Fruit fly (Drosophila melanogaster): ENCODE results near the gene kto.
A peak's percentile ranks its signal among the peaks of the same experiment; 100 is the strongest.

Gene kto

DNA sequence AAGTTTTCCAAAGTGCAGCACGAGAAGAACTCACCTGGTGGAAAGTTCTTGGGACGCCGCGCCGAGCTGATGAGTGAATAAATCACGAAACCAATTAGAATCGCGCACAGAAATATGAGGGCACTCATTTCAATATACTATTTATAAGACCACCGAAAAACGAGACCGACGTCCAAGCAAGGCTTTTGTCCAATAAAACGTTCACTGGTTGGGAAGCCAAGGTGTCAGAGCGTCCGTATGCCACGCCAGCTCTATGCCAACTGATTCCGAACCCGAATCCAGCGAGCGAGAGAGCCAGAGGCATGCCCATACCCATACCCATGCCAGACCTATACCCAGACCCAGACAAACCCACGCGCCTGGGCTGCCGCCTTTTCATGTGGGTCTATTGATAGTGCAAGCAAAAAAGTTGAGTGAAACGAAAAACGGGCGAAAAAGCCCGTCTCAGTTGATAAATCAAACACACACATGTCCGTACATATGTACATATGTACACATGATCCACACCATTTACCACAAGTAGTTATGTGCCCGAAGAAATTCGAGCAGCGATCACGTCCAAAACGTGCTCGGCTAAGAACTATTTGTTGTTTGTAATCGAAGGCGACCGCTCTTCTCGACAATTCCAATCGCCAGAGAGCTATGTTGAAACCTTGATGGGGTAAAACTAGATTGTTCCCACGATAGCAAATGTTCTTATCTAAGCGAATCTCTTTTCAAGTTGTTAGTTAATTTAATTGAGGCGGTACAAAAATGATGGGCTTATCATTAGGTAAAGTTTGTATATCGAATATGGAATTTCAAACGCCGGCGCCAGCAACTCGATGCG is 23.1 kb upstream of the kto start, which contains the start of gene Cyp305a1:
Gene Cyp305a1, minus strand, starts transcription at position 265 of the 829 bp plus-strand sequence.
- no peak for TF ChIP-seq noc (tag; optimal IDR thresholded peaks at IDR 0.05)

DNA sequence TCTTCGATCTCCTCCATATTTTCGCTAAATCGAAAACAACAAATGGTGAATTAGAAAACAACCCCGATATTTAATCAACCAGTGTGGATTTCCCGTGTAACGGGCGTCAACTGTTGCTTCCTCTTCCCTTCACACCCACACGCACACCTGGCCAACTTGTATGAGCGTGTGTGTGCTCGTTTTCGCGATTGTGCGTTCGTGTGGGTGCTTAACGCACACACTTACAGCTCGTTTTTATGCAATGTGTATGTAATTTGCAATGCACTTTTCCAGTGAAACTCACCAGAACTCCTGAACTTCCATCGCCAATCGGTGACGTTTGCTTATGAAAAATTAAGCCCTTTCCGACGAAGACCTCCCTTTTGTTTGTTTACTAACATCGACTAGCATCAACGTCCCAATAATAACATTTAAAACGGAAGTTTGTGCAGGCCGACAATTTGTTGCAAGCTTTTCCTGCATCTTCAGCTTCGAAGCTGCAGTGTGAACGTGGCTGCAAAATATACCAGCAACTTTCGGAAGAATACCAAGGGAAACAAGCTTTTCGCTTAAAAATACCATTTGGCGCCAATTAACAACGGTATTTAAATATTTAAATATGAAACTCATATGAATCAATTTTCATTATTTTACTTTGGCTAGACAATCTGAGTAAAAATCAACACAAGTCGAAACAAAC is 20.8 kb upstream of the kto start, which contains the start of gene cyc:
Gene cyc, minus strand, starts transcription at position 467 of the 679 bp plus-strand sequence.
- TF ChIP-seq noc (tag; optimal IDR thresholded peaks at IDR 0.05) = no peak

DNA sequence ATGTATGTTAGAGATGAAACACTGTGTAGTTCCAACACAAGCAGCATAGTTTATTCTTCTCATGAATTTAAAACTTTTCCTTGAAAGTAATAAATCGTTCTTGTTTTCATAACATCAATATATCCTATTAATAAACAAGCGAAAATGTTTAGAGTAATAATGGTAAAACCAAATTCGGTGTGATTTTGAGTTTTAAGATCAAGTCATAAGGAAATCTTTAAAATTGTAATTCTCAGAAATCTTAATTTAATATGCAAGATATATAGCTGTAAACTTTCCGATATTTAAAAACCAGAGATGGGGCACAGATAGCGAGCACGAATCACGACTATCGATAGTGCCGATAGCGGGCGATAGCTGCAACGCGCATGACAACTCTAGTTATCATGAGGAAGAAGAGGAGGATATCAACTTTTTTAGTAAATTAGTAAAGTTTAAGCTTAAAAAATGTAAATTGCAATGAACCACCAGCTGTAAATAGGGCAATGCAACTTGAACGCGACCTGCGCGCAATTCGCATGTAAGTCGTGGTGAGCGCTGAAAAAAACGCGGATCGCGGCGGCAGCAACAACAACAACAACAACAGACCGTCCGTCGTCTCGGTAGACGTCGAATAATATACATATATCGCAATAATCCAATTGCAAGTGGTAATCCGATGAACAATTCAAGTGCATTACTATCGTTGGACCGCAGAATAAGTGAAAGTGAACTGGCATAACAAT is 18.4 kb upstream of the kto start, which contains the start of the genes Fibp and Deaf1:
Gene Fibp, minus strand, starts transcription at position 161 of the 725 bp plus-strand sequence.
Gene Deaf1, plus strand, starts transcription at position 368 of the 725 bp plus-strand sequence.
- peak; percentile 82 for TF ChIP-seq noc (tag; optimal IDR thresholded peaks at IDR 0.05)

DNA sequence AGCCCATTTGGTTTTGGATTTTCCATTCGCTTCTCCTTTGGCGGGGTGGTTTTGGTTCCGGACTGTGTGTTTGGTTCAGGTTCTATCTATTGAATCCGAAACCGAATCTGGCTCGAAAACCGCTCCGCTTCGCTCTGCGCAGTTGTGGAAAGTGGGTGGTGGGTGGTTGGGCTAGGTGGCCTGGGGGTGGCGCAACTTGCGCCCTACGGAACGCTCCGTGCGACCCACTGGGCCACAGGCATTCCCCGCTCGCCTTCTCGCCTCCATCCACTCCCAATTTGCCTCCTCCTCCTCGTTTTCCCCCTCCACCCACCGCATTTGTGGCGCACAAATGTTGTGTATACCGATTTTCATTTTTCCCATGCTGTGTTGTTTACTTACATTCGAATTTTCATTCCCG is 17.7 kb upstream of the kto start:
- TF ChIP-seq noc (tag; optimal IDR thresholded peaks at IDR 0.05) = no peak

DNA sequence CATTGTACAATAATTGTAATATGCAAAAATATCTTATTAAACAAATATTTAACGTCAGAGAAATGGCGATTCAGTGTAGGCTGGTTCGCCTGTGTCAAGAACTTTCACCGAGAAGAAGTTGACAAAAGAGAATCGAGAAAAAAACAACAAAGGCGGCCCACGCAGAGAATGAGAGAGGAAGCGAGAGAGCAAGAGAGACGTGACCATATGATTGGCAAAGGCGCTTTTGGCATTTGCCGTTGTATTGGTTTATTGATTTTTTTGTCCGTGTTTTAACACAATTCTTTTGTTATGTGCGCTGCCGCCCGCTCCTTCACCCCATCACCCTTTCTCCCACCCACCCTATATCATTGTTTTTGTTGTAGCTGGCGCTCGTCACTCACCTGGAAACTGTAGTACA is 3.2 kb upstream of the kto start:
- no peak for TF ChIP-seq noc (tag; optimal IDR thresholded peaks at IDR 0.05)

DNA sequence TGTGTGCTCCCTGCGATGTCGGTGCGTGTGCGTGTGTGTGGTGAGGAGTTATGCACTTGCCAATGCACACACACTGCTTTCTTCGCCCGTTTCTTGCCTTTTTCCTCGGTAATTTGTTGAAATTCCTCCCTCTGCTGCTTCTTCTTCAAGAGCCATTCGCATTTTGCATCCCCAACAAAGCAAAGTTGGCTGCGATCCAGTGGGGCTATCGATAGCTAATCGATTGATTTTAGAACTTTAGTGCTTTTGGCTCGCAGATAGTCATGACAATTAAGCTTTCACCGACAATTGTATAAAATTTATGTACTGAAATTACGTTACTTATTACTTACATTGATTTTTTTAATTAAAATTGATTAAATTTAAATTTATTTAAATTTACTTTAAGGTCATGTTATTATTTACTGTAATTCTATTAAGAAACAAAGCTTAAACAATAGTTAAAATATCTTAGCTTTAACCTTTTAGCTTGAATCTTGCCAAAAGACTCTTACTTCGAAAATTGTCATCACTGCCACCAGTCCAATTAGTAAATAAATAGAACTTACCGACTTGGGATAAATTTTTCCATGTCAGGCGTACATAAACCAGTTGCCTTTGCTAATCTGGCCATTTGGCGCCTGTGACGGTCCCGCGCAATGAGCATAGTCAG is 2.1 kb upstream of the kto start, which contains the start of the genes trc and CG32221:
Gene trc, minus strand, starts transcription at position 162 of the 652 bp plus-strand sequence.
Gene CG32221, plus strand, starts transcription at position 528 of the 652 bp plus-strand sequence.
- no peak for TF ChIP-seq noc (tag; optimal IDR thresholded peaks at IDR 0.05)

DNA sequence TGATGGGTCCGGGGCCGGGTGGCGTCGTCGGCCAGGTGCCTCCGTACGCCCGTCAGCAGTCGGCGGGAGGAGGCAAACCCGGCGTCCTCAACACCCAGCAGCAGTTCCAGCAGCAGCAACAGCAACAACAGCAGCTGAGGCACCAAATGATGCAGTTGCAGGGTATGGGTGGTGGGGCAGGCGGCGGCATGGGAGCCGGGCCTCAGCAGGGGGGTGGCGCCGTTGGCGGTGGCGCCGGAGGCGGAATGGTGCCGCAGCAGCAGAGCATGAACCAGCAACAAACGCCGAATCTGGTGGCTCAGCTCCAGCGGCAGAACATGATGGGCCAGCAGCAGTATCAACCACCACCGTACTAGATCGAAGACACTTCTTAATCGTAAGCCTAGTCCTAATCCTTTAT is 8.1 kb downstream of the kto start:
- TF ChIP-seq noc (tag; optimal IDR thresholded peaks at IDR 0.05) = no peak

DNA sequence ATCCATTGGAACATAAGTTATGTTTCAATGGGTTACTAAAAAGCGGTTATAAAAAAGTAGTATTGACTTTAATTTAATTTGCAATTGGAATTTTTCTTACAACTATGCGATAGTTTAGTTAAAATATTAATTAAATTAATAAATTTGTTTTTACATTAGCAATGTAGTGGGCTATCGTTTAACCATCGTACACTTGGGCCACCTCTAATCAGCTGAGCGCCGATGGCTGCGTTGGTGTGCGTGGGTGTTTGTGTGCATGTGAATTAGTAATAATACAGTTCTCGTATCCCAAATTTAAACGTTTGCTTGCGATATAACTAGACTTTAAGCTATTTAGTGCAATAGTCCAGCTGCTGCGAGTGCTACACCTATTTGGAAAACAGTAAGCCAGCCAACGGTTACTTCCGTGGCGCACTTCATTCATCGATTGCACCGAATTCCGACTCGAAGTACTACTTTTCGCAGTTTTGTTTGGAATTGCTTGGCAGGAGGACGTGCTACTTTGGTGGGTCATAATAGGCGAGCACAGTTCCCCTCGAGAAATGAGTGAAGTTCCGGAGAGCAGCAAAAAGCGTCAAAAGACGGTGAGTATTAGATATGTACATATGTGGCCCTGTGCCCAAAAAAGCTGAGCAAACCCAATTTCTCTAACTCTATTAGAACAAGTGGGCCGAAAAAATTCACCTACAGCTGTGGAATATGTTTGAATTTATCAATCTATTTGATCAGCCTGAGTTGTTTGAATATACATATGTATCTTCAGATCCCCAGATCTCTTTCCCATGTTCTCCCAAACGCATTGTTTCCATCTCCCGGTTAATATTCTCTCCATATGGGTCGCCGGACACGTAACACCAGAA is 8.9 kb downstream of the kto start, which contains the start of gene Papss:
Gene Papss, plus strand, starts transcription at position 247 of the 860 bp plus-strand sequence.
- TF ChIP-seq noc (tag; optimal IDR thresholded peaks at IDR 0.05) = peak; percentile 82

DNA sequence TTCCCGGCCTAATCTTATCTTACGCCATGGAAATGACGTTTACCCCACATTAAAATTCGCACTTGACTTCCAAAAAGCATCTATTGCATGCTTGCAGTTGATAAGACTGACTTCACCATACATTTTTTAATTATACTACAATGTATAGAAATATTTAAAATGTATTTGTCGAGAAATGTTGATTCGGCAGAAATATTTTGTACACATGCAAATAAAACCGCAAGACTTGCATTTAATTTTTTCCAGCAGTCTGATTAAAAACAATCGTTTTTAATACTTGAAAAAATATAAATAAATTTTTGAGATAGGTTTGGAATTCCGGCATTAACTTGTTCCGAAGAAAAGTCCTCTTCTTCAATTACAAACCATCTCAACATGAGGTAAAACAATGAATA is 9.5 kb downstream of the kto start:
- no peak for TF ChIP-seq noc (tag; optimal IDR thresholded peaks at IDR 0.05)

DNA sequence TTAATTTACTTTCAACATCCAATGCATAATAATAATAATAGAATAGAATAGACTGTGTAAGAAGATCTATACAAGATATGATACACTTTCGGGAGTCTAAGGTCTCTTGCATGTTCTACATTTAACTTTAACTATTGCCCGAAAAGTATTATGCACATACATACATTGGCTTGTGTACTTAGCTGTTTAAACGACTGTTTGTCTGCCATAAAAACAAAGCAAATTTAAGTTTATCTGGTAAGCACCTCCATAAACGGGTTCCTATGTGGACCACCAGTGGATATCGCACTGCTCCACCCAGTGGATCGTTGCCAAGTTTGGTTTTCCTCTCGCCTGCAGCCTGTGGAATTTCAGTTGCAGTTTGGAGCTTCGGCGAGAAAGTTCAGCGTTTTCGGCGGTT is 10.5 kb downstream of the kto start:
- TF ChIP-seq noc (tag; optimal IDR thresholded peaks at IDR 0.05) = peak; percentile 33

DNA sequence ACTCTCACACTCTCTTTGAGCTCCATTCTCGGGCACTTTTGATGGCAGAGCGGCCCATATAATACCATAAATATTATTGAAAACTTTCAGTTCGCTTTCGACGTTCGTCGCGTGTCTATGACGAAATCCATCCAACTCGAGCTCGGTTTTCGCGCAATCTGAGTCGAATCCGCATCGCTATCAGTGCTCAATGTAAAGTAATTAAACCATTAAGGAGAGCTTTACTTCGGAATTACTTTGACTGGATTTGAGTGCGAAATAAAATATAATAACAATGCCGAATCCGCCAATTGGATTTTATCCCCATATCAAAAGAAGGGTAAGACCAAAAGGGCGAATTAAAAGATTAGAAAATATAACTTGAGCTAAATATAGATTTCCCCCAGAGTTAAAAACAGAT is 11.7 kb downstream of the kto start:
- TF ChIP-seq noc (tag; optimal IDR thresholded peaks at IDR 0.05) = no peak

DNA sequence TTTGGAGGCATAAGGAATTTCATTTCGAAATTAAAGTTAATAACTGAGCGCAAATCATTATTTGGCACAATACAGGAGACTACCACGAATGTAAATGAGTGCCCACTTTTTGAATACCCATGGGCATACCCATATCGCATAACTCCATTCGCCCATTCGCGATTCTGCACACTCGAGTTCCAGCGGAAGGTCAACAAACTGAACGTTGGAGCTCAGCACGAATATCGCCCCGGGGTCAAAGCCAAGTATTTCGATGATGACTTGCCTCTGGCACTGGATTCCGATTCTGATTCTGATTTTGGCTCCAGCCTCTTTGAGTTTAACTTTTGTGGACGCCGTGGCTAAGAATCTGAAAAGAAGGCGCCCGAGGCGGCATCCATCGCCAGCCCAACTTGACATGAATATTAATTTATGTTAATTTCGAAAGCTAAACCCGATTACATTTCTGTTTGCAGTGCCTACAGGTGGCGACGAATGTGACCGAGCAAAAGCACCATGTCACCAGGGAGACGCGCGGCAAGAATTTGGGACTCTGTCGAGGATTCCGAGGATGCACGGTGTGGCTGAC is 21.6 kb downstream of the kto start:
- no peak for TF ChIP-seq noc (tag; optimal IDR thresholded peaks at IDR 0.05)

DNA sequence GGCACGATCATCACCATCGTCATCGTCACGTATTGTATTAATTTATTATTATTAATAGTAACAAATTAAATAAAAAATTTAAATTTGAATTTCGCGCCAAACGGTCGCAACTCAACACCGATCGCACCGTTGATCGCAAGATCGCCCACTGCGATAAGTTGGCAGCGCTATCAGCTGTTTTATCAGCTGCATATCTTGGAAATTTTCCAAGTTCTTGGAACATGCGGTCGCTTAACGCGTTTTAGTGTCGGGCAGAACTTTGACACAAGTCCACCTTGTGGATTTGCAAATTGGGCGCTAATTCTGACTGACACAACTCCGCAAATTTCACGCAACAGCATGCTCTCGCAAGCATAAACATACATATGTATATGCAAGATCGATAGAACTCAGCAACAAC is 24.8 kb downstream of the kto start:
- peak; percentile 34 for TF ChIP-seq noc (tag; optimal IDR thresholded peaks at IDR 0.05)

DNA sequence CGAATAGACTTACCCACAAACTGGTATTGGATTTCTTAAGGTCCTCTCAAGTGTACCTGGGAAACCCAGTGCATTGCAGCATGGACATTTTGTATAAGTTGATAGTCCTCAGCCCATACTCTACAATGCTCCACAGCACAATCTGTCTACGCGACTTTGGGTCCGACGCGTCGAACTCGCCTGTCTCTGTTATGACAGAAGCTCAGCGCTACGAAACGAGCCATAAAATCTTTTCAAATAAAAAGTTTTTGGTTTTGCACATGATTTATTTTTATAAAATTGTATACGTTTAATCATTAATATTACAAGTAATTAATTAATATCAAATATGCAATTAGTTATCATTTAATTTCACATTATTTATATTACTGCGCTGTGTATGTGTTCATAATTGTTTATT is 30.8 kb downstream of the kto start:
- TF ChIP-seq noc (tag; optimal IDR thresholded peaks at IDR 0.05) = no peak
